Worm (Caenorhabditis elegans): ENCODE results near the gene marc-1.
A peak's percentile ranks its signal among the peaks of the same experiment; 100 is the strongest.

The marc-1 gene

ce11 chrV:9709747-9710146, 29.8 kb upstream of the marc-1 start, which contains the start of gene tag-120:
tag-120 (minus strand) TSS chrV:9709814.
- no peak for TF ChIP-seq tbx-9 (tag; optimal IDR thresholded peaks at IDR 0.05; ENCODE audit: borderline replicate concordance)
- TF ChIP-seq efl-1 (GFP tag; optimal IDR thresholded peaks at IDR 0.05), result no peak
- no peak for TF ChIP-seq athp-1 (tag; optimal IDR thresholded peaks at IDR 0.05)
- peak; percentile 49 for TF ChIP-seq nhr-80 (tag; optimal IDR thresholded peaks at IDR 0.05)

ce11 chrV:9711174-9711573, 28.3 kb upstream of the marc-1 start:
- TF ChIP-seq cebp-1 (GFP tag; IDR thresholded peaks at IDR 0.05) (peak; percentile 83), cebp-1 (tag; optimal IDR thresholded peaks at IDR 0.05) (no peak), nhr-80 (tag; optimal IDR thresholded peaks at IDR 0.05) (peak; percentile 45), madf-8 (GFP tag; conservative IDR thresholded peaks at IDR 0.05) (no peak)

ce11 chrV:9712418-9713173, 26.9 kb upstream of the marc-1 start:
- TF ChIP-seq F22D6.2 (tag; optimal IDR thresholded peaks at IDR 0.05) (no peak), nfya-1 (tag; optimal IDR thresholded peaks at IDR 0.05; ENCODE audit: borderline replicate concordance, insufficient read depth) (no peak), snpc-1.1 (tag; optimal IDR thresholded peaks at IDR 0.05; ENCODE audit: insufficient read depth) (no peak), pbrm-1 (GFP tag; IDR thresholded peaks at IDR 0.05) (no peak)

- TF ChIP-seq repo-1 (tag; optimal IDR thresholded peaks at IDR 0.05) (no peak), B0019.2 (GFP tag; conservative IDR thresholded peaks at IDR 0.05) (no peak), F49E8.2 (tag; optimal IDR thresholded peaks at IDR 0.05; ENCODE audit: insufficient read depth) (no peak), T07F8.4 (tag; optimal IDR thresholded peaks at IDR 0.05) (no peak), F33H1.4 (GFP tag; IDR thresholded peaks at IDR 0.05) (no peak), bed-2 (GFP tag; IDR thresholded peaks at IDR 0.05) (no peak), tbx-9 (tag; optimal IDR thresholded peaks at IDR 0.05; ENCODE audit: borderline replicate concordance) (no peak), snpc-4 (GFP tag; optimal IDR thresholded peaks at IDR 0.05) (no peak), snpc-4 (tag; optimal IDR thresholded peaks at IDR 0.05) (no peak), mes-4 (tag; optimal IDR thresholded peaks at IDR 0.05) (no peak), nfyb-1 (GFP tag; IDR thresholded peaks at IDR 0.05) (no peak), aptf-3 (GFP tag; IDR thresholded peaks at IDR 0.05) (no peak), attf-3 (GFP tag; conservative IDR thresholded peaks at IDR 0.05) (no peak), B0035.1 (tag; optimal IDR thresholded peaks at IDR 0.05) (no peak)
Measured at ce11 chrV:9713532-9713931, 26.0 kb upstream of the marc-1 start, which contains the start of gene F40F9.10. F40F9.10 (minus strand) TSS chrV:9713632.

ce11 chrV:9714909-9715308, 24.6 kb upstream of the marc-1 start, which contains the start of gene F40F9.3:
F40F9.3 (plus strand) TSS chrV:9715209.
- no peak for TF ChIP-seq ztf-22 (GFP tag; optimal IDR thresholded peaks at IDR 0.05)
- TF ChIP-seq snpc-1.3 (tag; optimal IDR thresholded peaks at IDR 0.05; ENCODE audit: insufficient read depth), result no peak
- no peak for TF ChIP-seq F52B5.7 (tag; optimal IDR thresholded peaks at IDR 0.05)
- TF ChIP-seq egl-18 (GFP tag; IDR thresholded peaks at IDR 0.05), result no peak

DNA sequence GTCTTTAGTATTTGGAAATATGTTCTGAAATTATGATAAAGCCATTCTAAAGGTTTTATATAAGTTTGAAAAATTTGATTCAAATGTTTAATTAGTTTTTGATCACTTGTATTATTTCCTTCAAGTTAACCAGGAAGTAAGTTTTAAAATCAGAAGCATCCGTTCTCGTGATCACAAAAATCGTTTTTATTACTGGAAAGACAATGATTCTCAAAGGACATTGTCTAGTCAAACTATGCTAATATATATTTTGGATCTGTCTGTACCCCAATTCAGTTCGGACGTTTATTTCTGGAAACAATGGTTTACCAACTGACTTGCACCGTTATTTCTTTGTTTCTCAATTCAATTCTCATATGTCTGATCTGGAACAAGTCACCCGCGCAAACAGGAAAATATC, 23.1 kb upstream of the marc-1 start, which contains the start of gene str-188:
Gene str-188, plus strand, starts transcription at position 301 of the 400 bp plus-strand sequence.
- TF ChIP-seq ceh-100 (GFP tag; IDR thresholded peaks at IDR 0.05) (no peak), cebp-2 (GFP tag; IDR thresholded peaks at IDR 0.05) (no peak), madf-3 (GFP tag; IDR thresholded peaks at IDR 0.05) (no peak), zim-3 (tag; optimal IDR thresholded peaks at IDR 0.05) (no peak), aptf-2 (GFP tag; conservative IDR thresholded peaks at IDR 0.05) (no peak), hlh-26 (GFP tag; conservative IDR thresholded peaks at IDR 0.05) (no peak), lin-26 (GFP tag; IDR thresholded peaks at IDR 0.05) (no peak), B0261.1 (tag; optimal IDR thresholded peaks at IDR 0.05) (no peak), nfyb-1 (GFP tag; IDR thresholded peaks at IDR 0.05) (no peak), sea-2 (GFP tag; IDR thresholded peaks at IDR 0.05) (no peak), pha-4 (tag; optimal IDR thresholded peaks at IDR 0.05) (no peak), tlf-1 (GFP tag; optimal IDR thresholded peaks at IDR 0.05) (no peak), madf-10 (tag; optimal IDR thresholded peaks at IDR 0.05) (no peak)

Data from whole organism, young adult.